Worm (Caenorhabditis elegans) whole organism, mixed stage, embryonic: ENCODE measurements around the gene T11F9.21.

ENCODE experiments used
- blmp-1 ChIP-seq: fragments of 150-350 bp; optimal IDR thresholded peaks from 2 replicates; lab custom pipeline; 2014; ENCODE audit warnings: missing biosample characterization, missing genetic modification characterization
- ceh-83 ChIP-seq: fragments of 200-800 bp; sonication (Bioruptor generic); optimal IDR thresholded peaks from 2 replicates; lab custom pipeline; 2018; ENCODE audit warnings: mild to moderate bottlenecking, missing genetic modification characterization, missing compliant biosample characterization
- elt-3 ChIP-seq: fragments of 150-350 bp; optimal IDR thresholded peaks from 2 replicates; lab custom pipeline; 2014; ENCODE audit warnings: missing biosample characterization, missing genetic modification characterization
- flh-1 ChIP-seq: fragments of 200-800 bp; sonication (Bioruptor generic); optimal IDR thresholded peaks from 2 replicates; lab custom pipeline; 2018; ENCODE audit warnings: mild to moderate bottlenecking, missing genetic modification characterization, moderate library complexity, missing compliant biosample characterization
- lin-13 ChIP-seq: fragments of 150-350 bp; optimal IDR thresholded peaks from 2 replicates; lab custom pipeline; 2014; ENCODE audit warnings: missing biosample characterization, missing genetic modification characterization
- mep-1 ChIP-seq: fragments of 150-350 bp; optimal IDR thresholded peaks from 2 replicates; lab custom pipeline; 2017; ENCODE audit warnings: missing biosample characterization, missing genetic modification reagents, missing genetic modification characterization, inconsistent platforms
- nhr-237 ChIP-seq: fragments of 150-350 bp; optimal IDR thresholded peaks from 2 replicates; lab custom pipeline; 2014; ENCODE audit warnings: missing biosample characterization, missing genetic modification characterization
- nhr-76 ChIP-seq: sonication (generic microtip); optimal IDR thresholded peaks from 2 replicates; lab custom pipeline; 2017; ENCODE audit warnings: missing biosample characterization, missing genetic modification characterization
- pha-4 ChIP-seq: fragments of 150-350 bp; optimal IDR thresholded peaks from 2 replicates; lab custom pipeline; 2018; ENCODE audit warnings: missing biosample characterization, missing genetic modification reagents, missing genetic modification characterization
- unc-120 ChIP-seq: sonication (generic microtip); optimal IDR thresholded peaks from 2 replicates; lab custom pipeline; 2017; ENCODE audit warnings: missing genetic modification characterization, missing compliant biosample characterization; ENCODE audit not compliant: poor library complexity, severe bottlenecking
- ztf-11 ChIP-seq: fragments of 150-350 bp; optimal IDR thresholded peaks from 2 replicates; lab custom pipeline; 2014; ENCODE audit warnings: missing biosample characterization, missing genetic modification characterization

- no peak for TF ChIP-seq unc-120 (tag; lab: Kevin White, UChicago)
- no peak for TF ChIP-seq nhr-76
- no peak for TF ChIP-seq nhr-237 (tag; lab: Kevin White, UChicago)
- no peak for TF ChIP-seq flh-1 (GFP tag; lab: Kevin White, UChicago)
- TF ChIP-seq ceh-83 (GFP tag; lab: Kevin White, UChicago) = no peak
- no peak for TF ChIP-seq pha-4 (tag; lab: Kevin White, UChicago)
- TF ChIP-seq blmp-1 (tag; lab: Kevin White, UChicago) = no peak
- TF ChIP-seq ztf-11 (tag; lab: Kevin White, UChicago) = no peak
- no peak for TF ChIP-seq lin-13
- TF ChIP-seq elt-3 (tag; lab: Kevin White, UChicago) = no peak
- TF ChIP-seq mep-1 (tag; lab: Kevin White, UChicago) = no peak
These were observed 3.7 kb downstream of the T11F9.21 start, which contains the start of gene htrl-1 for ce11 chrV:11496283-11496682.
